Worm (Caenorhabditis elegans) whole organism, midembryonic: Measurements from ENCODE around the gene C44B9.3.

Source experiments
- T22C8.4 ChIP-seq: fragments of 200-800 bp; sonication (Bioruptor generic); IDR thresholded peaks from 2 replicates; pipeline ENCODE4 v1.3.6; 2022; ENCODE audit warnings: missing genetic modification characterization, missing compliant biosample characterization
- flt-1 ChIP-seq: fragments of 200-800 bp; sonication (Bioruptor generic); IDR thresholded peaks from 2 replicates; pipeline ENCODE4 v1.3.6; 2022; ENCODE audit warnings: missing genetic modification characterization, missing compliant biosample characterization
- med-1 ChIP-seq: sonication (generic microtip); optimal IDR thresholded peaks from 2 replicates; lab custom pipeline; 2017; ENCODE audit warnings: missing genetic modification characterization, mild to moderate bottlenecking, missing compliant biosample characterization, antibody characterized with exemption, missing genetic modification reagents; ENCODE audit not compliant: insufficient read depth
- ref-1 ChIP-seq: fragments of 200-800 bp; sonication (Bioruptor generic); conservative IDR thresholded peaks from 2 replicates; pipeline ENCODE4 v1.3.6; 2022; ENCODE audit warnings: missing genetic modification reagents, missing genetic modification characterization, missing compliant biosample characterization
- ztf-23 ChIP-seq: fragments of 200-800 bp; sonication (Bioruptor generic); IDR thresholded peaks from 2 replicates; pipeline ENCODE4 v1.3.6; 2022; ENCODE audit warnings: missing genetic modification reagents, missing genetic modification characterization, missing compliant biosample characterization

DNA sequence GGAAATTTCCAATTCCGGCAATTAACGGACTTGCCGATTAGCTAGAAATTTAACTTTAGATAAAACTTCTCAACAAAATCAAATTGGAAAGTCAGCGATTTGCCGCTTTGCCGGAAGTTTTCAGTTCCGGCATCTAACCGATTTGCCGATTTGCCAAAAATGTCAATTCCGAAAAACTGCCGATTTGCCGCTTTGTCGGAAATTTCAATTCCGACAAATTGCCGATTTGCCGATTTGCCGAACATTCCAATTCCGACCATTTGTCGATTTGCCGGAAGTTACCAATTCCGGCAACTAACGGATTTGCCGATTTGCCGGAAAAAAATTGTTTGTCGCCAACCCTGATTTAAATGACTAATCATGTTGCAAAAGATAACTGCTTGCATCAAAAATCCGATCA, 29.2 kb upstream of the C44B9.3 start:
- TF ChIP-seq T22C8.4 (no peak), ztf-23 (GFP tag; lab: Robert Waterston, UW) (no peak), med-1 (GFP tag; lab: Kevin White, UChicago) (no peak), ref-1 (no peak), flt-1 (GFP tag; lab: Robert Waterston, UW) (no peak)
